Worm (Caenorhabditis elegans): ENCODE measurements around the gene hpl-1.

ce11 chrX:13234879-13235278 is 10.3 kb upstream of the hpl-1 start, which contains the start of gene K08H2.2:
- TF ChIP-seq pha-4 (tag; optimal IDR thresholded peaks at IDR 0.05) = no peak
- TF ChIP-seq ceh-2 (tag; optimal IDR thresholded peaks at IDR 0.05) = no peak
- TF ChIP-seq hlh-30 (tag; optimal IDR thresholded peaks at IDR 0.05; ENCODE audit: insufficient read depth) = no peak
- TF ChIP-seq rnt-1 (tag; optimal IDR thresholded peaks at IDR 0.05) = no peak
- no peak for TF ChIP-seq pag-3 (tag; optimal IDR thresholded peaks at IDR 0.05; ENCODE audit: borderline replicate concordance)

Measured in whole organism, late embryonic.